Fruit fly (Drosophila melanogaster) whole organism, embryonic: ENCODE data around the gene SLC5A11.

Experiments used
- Bgb ChIP-seq: fragments of 200-800 bp; sonication (Bioruptor generic); IDR thresholded peaks from 2 replicates; pipeline ENCODE4 v1.3.6; 2022; ENCODE audit warnings: missing biosample characterization, missing genetic modification characterization; ENCODE audit not compliant: partially characterized antibody
- CG11695 ChIP-seq: fragments of 200-800 bp; sonication (Bioruptor generic); IDR thresholded peaks from 3 replicates; pipeline ENCODE4 v1.3.6; 2022; ENCODE audit warnings: missing biosample characterization, missing genetic modification characterization
- CG14965 ChIP-seq: fragments of 200-800 bp; sonication (Bioruptor generic); optimal IDR thresholded peaks from 2 replicates; lab custom pipeline; 2016; ENCODE audit warnings: missing biosample characterization, missing genetic modification characterization, borderline replicate concordance
- CG15479 ChIP-seq: fragments of 200-800 bp; sonication (Bioruptor generic); optimal IDR thresholded peaks from 3 replicates; lab custom pipeline; 2019; ENCODE audit warnings: missing biosample characterization, mild to moderate bottlenecking, missing genetic modification characterization, moderate library complexity
- CG1603 ChIP-seq: fragments of 200-800 bp; sonication (Bioruptor generic); optimal IDR thresholded peaks from 2 replicates; lab custom pipeline; 2019; ENCODE audit warnings: missing biosample characterization, mild to moderate bottlenecking, missing genetic modification characterization, moderate library complexity
- CG16863 ChIP-seq: fragments of 200-800 bp; sonication (Bioruptor generic); optimal IDR thresholded peaks from 3 replicates; lab custom pipeline; 2016; ENCODE audit warnings: missing biosample characterization, missing genetic modification characterization
- CG2116 ChIP-seq: fragments of 200-800 bp; sonication (Bioruptor generic); optimal IDR thresholded peaks from 3 replicates; lab custom pipeline; 2018; ENCODE audit warnings: missing biosample characterization, mild to moderate bottlenecking, missing genetic modification characterization
- CG32767 ChIP-seq: fragments of 200-800 bp; sonication (Bioruptor generic); IDR thresholded peaks from 2 replicates; pipeline ENCODE4 v1.3.6; 2022; ENCODE audit warnings: missing biosample characterization, missing genetic modification characterization
- CG3407 ChIP-seq: fragments of 200-800 bp; sonication (Bioruptor generic); optimal IDR thresholded peaks from 2 replicates; lab custom pipeline; 2018; ENCODE audit warnings: missing biosample characterization, mild to moderate bottlenecking, missing genetic modification characterization
- CG3726 ChIP-seq: fragments of 200-800 bp; sonication (Bioruptor generic); IDR thresholded peaks from 3 replicates; pipeline ENCODE4, ENCODE4 v1.3.6; 2022; ENCODE audit warnings: missing biosample characterization, missing genetic modification characterization
- CG4282 ChIP-seq: fragments of 200-800 bp; sonication (Bioruptor generic); optimal IDR thresholded peaks from 2 replicates; lab custom pipeline; 2016; ENCODE audit warnings: missing biosample characterization, missing genetic modification characterization
- CG4404 ChIP-seq: fragments of 200-800 bp; sonication (Bioruptor generic); IDR thresholded peaks from 2 replicates; pipeline ENCODE4 v1.3.6; 2022; ENCODE audit warnings: missing biosample characterization, missing genetic modification characterization
- CG4820 ChIP-seq: fragments of 200-800 bp; sonication (Bioruptor generic); optimal IDR thresholded peaks from 3 replicates; lab custom pipeline; 2016; ENCODE audit warnings: missing biosample characterization, missing genetic modification characterization
- CG6254 ChIP-seq: fragments of 200-800 bp; sonication (Bioruptor generic); optimal IDR thresholded peaks from 3 replicates; lab custom pipeline; 2017; ENCODE audit warnings: mild to moderate bottlenecking, missing biosample characterization, missing genetic modification reagents, missing genetic modification characterization
- CG6683 ChIP-seq: fragments of 200-800 bp; sonication (Bioruptor generic); optimal IDR thresholded peaks from 2 replicates; lab custom pipeline; 2017; ENCODE audit warnings: missing biosample characterization, mild to moderate bottlenecking, missing genetic modification characterization, missing genetic modification reagents
- CG7839 ChIP-seq: fragments of 200-800 bp; sonication (Bioruptor generic); optimal IDR thresholded peaks from 3 replicates; lab custom pipeline; 2018; ENCODE audit warnings: missing biosample characterization, mild to moderate bottlenecking, missing genetic modification characterization, moderate library complexity
- CG9215 ChIP-seq: fragments of 200-800 bp; sonication (Bioruptor generic); IDR thresholded peaks from 2 replicates; pipeline ENCODE4 v1.3.6; 2022; ENCODE audit warnings: missing biosample characterization, missing genetic modification characterization
- Ets97D ChIP-seq: fragments of 200-800 bp; sonication (Bioruptor generic); optimal IDR thresholded peaks from 3 replicates; lab custom pipeline; 2016; ENCODE audit warnings: missing biosample characterization, missing genetic modification characterization
- HLH54F ChIP-seq: fragments of 200-800 bp; sonication (Bioruptor generic); optimal IDR thresholded peaks from 3 replicates; lab custom pipeline; 2016; ENCODE audit warnings: missing biosample characterization, missing genetic modification characterization
- HLHmδ ChIP-seq: fragments of 200-800 bp; sonication (Bioruptor generic); optimal IDR thresholded peaks from 2 replicates; lab custom pipeline; 2018; ENCODE audit warnings: missing biosample characterization, mild to moderate bottlenecking, missing genetic modification characterization, moderate library complexity
- Hr78 ChIP-seq, 2 experiments: fragments of 200-800 bp in 1 of 2; fragments of >200 bp in 1 of 2; sonication (Bioruptor generic) in 1 of 2; optimal IDR thresholded peaks; 2 replicates each; lab custom pipeline; 2017 to 2019; ENCODE audit warnings: missing biosample characterization in 2 of 2, missing genetic modification characterization in 2 of 2, mild to moderate bottlenecking in 1 of 2, moderate library complexity in 1 of 2
- MESR4 ChIP-seq: fragments of 200-800 bp; sonication (Bioruptor generic); optimal IDR thresholded peaks from 2 replicates; lab custom pipeline; 2018; ENCODE audit warnings: missing biosample characterization, mild to moderate bottlenecking, missing genetic modification characterization, moderate library complexity
- NC2β ChIP-seq: fragments of 200-800 bp; sonication (Bioruptor generic); optimal IDR thresholded peaks from 2 replicates; lab custom pipeline; 2016; ENCODE audit warnings: missing biosample characterization, missing genetic modification characterization
- Six4 ChIP-seq: fragments of 200-800 bp; sonication (Bioruptor generic); optimal IDR thresholded peaks from 2 replicates; lab custom pipeline; 2016; ENCODE audit warnings: missing biosample characterization, missing genetic modification characterization
- Trl ChIP-seq, 3 experiments: fragments of >200 bp in 2 of 3; fragments of 200-800 bp in 1 of 3; sonication (Bioruptor generic) in 1 of 3; optimal IDR thresholded peaks; 2 replicates in 1 of 3; 3 replicates in 2 of 3; lab custom pipeline; 2016 to 2017; ENCODE audit warnings: missing biosample characterization in 1 of 3, missing genetic modification characterization in 1 of 3
- YL-1 ChIP-seq: fragments of 200-800 bp; sonication (Bioruptor generic); optimal IDR thresholded peaks from 3 replicates; lab custom pipeline; 2017; ENCODE audit warnings: missing biosample characterization, mild to moderate bottlenecking, missing genetic modification characterization
- ato ChIP-seq: fragments of 200-800 bp; sonication (Bioruptor generic); IDR thresholded peaks from 2 replicates; pipeline ENCODE4 v1.3.6; 2022; ENCODE audit warnings: missing biosample characterization, missing genetic modification characterization; ENCODE audit not compliant: partially characterized antibody
- bigmax ChIP-seq: fragments of 200-800 bp; sonication (Bioruptor generic); optimal IDR thresholded peaks from 2 replicates; lab custom pipeline; 2018; ENCODE audit warnings: missing biosample characterization, mild to moderate bottlenecking, missing genetic modification characterization
- bowl ChIP-seq: fragments of 200-800 bp; sonication (Bioruptor generic); IDR thresholded peaks from 2 replicates; pipeline ENCODE4 v1.3.6; 2022; ENCODE audit warnings: missing biosample characterization, missing genetic modification characterization
- br ChIP-seq: fragments of >200 bp; optimal IDR thresholded peaks from 2 replicates; lab custom pipeline; 2017
- cas ChIP-seq: fragments of 200-800 bp; sonication (Bioruptor generic); IDR thresholded peaks from 2 replicates; pipeline ENCODE4 v1.3.6; 2022; ENCODE audit warnings: missing biosample characterization, missing genetic modification characterization
- chm ChIP-seq: fragments of 200-800 bp; sonication (Bioruptor generic); IDR thresholded peaks from 2 replicates; pipeline ENCODE4 v1.3.6; 2022; ENCODE audit warnings: missing biosample characterization, missing genetic modification characterization
- crc ChIP-seq: fragments of 200-800 bp; sonication (Bioruptor generic); optimal IDR thresholded peaks from 2 replicates; lab custom pipeline; 2016; ENCODE audit warnings: missing biosample characterization, missing genetic modification characterization
- cwo ChIP-seq: fragments of 200-800 bp; sonication (Bioruptor generic); optimal IDR thresholded peaks from 3 replicates; lab custom pipeline; 2017; ENCODE audit warnings: missing biosample characterization, missing genetic modification characterization, mild to moderate bottlenecking, moderate library complexity, missing genetic modification reagents
- ewg ChIP-seq: fragments of 200-800 bp; sonication (Bioruptor generic); optimal IDR thresholded peaks from 3 replicates; lab custom pipeline; 2017; ENCODE audit warnings: mild to moderate bottlenecking, missing biosample characterization, missing genetic modification reagents, missing genetic modification characterization
- fd64A ChIP-seq: fragments of 200-800 bp; sonication (Bioruptor generic); optimal IDR thresholded peaks from 3 replicates; lab custom pipeline; 2018; ENCODE audit warnings: missing biosample characterization, mild to moderate bottlenecking, missing genetic modification characterization
- ftz-f1 ChIP-seq: fragments of 200-800 bp; sonication (Bioruptor generic); optimal IDR thresholded peaks from 2 replicates; lab custom pipeline; 2016; ENCODE audit warnings: missing biosample characterization, missing genetic modification characterization
- gro ChIP-seq: fragments of 200-800 bp; sonication (Bioruptor generic); optimal IDR thresholded peaks from 2 replicates; lab custom pipeline; 2016; ENCODE audit warnings: missing biosample characterization, missing genetic modification characterization
- lola ChIP-seq, 3 experiments: fragments of >200 bp in 2 of 3; fragments of 200-800 bp in 1 of 3; sonication (Bioruptor generic) in 1 of 3; optimal IDR thresholded peaks; 2 replicates each; lab custom pipeline; 2017 to 2019; ENCODE audit warnings: missing biosample characterization in 3 of 3, missing genetic modification characterization in 3 of 3, mild to moderate bottlenecking in 1 of 3, moderate library complexity in 1 of 3
- luna ChIP-seq: fragments of 200-800 bp; sonication (Bioruptor generic); optimal IDR thresholded peaks from 2 replicates; lab custom pipeline; 2016; ENCODE audit warnings: missing biosample characterization, missing genetic modification characterization
- odd ChIP-seq: fragments of 200-800 bp; sonication (Bioruptor generic); optimal IDR thresholded peaks from 2 replicates; lab custom pipeline; 2017; ENCODE audit warnings: missing biosample characterization, mild to moderate bottlenecking, missing genetic modification characterization
- pan ChIP-seq, 4 experiments: fragments of >200 bp in 3 of 4; fragments of 200-800 bp in 1 of 4; sonication (Bioruptor generic) in 1 of 4; optimal IDR thresholded peaks in 3 of 4; IDR thresholded peaks in 1 of 4; 2 replicates each; pipeline versions ENCODE4 v1.3.6 to Lab custom; 2017 to 2022; ENCODE audit warnings: missing biosample characterization in 2 of 4, missing genetic modification characterization in 2 of 4, mixed read lengths in 1 of 4
- pzg ChIP-seq: fragments of 200-800 bp; sonication (Bioruptor generic); optimal IDR thresholded peaks from 3 replicates; lab custom pipeline; 2018; ENCODE audit warnings: missing biosample characterization, mild to moderate bottlenecking, missing genetic modification characterization, moderate library complexity
- rib ChIP-seq: fragments of 200-800 bp; sonication (Bioruptor generic); IDR thresholded peaks from 2 replicates; pipeline ENCODE4 v1.3.6; 2022; ENCODE audit warnings: missing biosample characterization, missing genetic modification characterization
- sna ChIP-seq: fragments of 200-800 bp; sonication (Bioruptor generic); IDR thresholded peaks from 2 replicates; pipeline ENCODE4 v1.3.6; 2022; ENCODE audit warnings: missing biosample characterization, missing genetic modification characterization; ENCODE audit not compliant: partially characterized antibody
- tna ChIP-seq: fragments of 200-800 bp; sonication (Bioruptor generic); IDR thresholded peaks from 2 replicates; pipeline ENCODE4 v1.3.6; 2022; ENCODE audit warnings: missing biosample characterization, missing genetic modification characterization; ENCODE audit not compliant: partially characterized antibody
- wek ChIP-seq: fragments of 200-800 bp; sonication (Bioruptor generic); optimal IDR thresholded peaks from 3 replicates; lab custom pipeline; 2018; ENCODE audit warnings: missing biosample characterization, mild to moderate bottlenecking, missing genetic modification characterization, moderate library complexity
- zen ChIP-seq: fragments of 200-800 bp; sonication (Bioruptor generic); optimal IDR thresholded peaks from 3 replicates; lab custom pipeline; 2018; ENCODE audit warnings: missing biosample characterization, mild to moderate bottlenecking, missing genetic modification characterization, moderate library complexity
- zf30C ChIP-seq: fragments of 200-800 bp; sonication (Bioruptor generic); optimal IDR thresholded peaks from 3 replicates; lab custom pipeline; 2018; ENCODE audit warnings: missing biosample characterization, mild to moderate bottlenecking, missing genetic modification characterization

SLC5A11 gene

dm6 chr2L:8211070-8211469 lies 6.1 kb upstream of the SLC5A11 start, which contains the start of gene Ssb-c31a (continued):
- TF ChIP-seq gro (GFP tag; lab: Kevin White, UChicago) (peak; percentile 64), HLHmδ (GFP tag; lab: Kevin White, UChicago) (no peak), lola (GFP tag; optimal IDR thresholded peaks at IDR 0.05; lab: Kevin White, UChicago) (peak in 1 of 3 experiments; percentile 47), Hr78 (GFP tag; optimal IDR thresholded peaks at IDR 0.05; lab: Kevin White, UChicago) (no peak), luna (no peak), ewg (GFP tag; lab: Kevin White, UChicago) (peak; percentile 24), tna (GFP tag; lab: Robert Waterston, UW) (no peak), CG16863 (GFP tag; lab: Kevin White, UChicago) (peak; percentile 19), crc (GFP tag; lab: Kevin White, UChicago) (no peak), CG4404 (GFP tag; lab: Robert Waterston, UW) (no peak), pzg (GFP tag; lab: Kevin White, UChicago) (peak; percentile 58), CG14965 (GFP tag; lab: Kevin White, UChicago) (no peak), odd (GFP tag; lab: Kevin White, UChicago) (peak; percentile 14), rib (GFP tag; lab: Robert Waterston, UW) (0 out of 2 replicates have a peak, but pooled peaks have one; percentile 17), CG1603 (peak; percentile 56), HLH54F (GFP tag; lab: Kevin White, UChicago) (peak; percentile 53), Trl (optimal IDR thresholded peaks at IDR 0.05; lab: Kevin White, UChicago) (no peak), Trl (GFP tag; optimal IDR thresholded peaks at IDR 0.05; lab: Kevin White, UChicago) (peak; percentile 63), CG6254 (GFP tag; lab: Kevin White, UChicago) (no peak), MESR4 (GFP tag; lab: Kevin White, UChicago) (peak; percentile 2), CG7839 (peak; percentile 49), CG11695 (GFP tag; lab: Robert Waterston, UW) (no peak), CG15479 (GFP tag; lab: Kevin White, UChicago) (peak; percentile 70), zf30C (GFP tag; lab: Kevin White, UChicago) (no peak), CG6683 (no peak), Bgb (peak; percentile 66), br (lab: Kevin White, UChicago) (no peak), CG4282 (no peak), CG4820 (GFP tag; lab: Kevin White, UChicago) (peak; percentile 15), chm (GFP tag; lab: Robert Waterston, UW) (no peak), ato (GFP tag; lab: Robert Waterston, UW) (no peak), CG32767 (GFP tag; lab: Robert Waterston, UW) (no peak), NC2β (GFP tag; lab: Kevin White, UChicago) (peak; percentile 27), bowl (GFP tag; lab: Robert Waterston, UW) (no peak), cas (GFP tag; lab: Robert Waterston, UW) (no peak), Ets97D (GFP tag; lab: Kevin White, UChicago) (peak; percentile 66), bigmax (GFP tag; lab: Kevin White, UChicago) (no peak), CG3726 (GFP tag; lab: Robert Waterston, UW) (no peak), CG3407 (GFP tag; lab: Kevin White, UChicago) (peak; percentile 18), Six4 (GFP tag; lab: Kevin White, UChicago) (peak; percentile 14), CG9215 (GFP tag; lab: Robert Waterston, UW) (peak; percentile 57), pan (optimal IDR thresholded peaks at IDR 0.05; lab: Kevin White, UChicago) (no peak), pan (GFP tag; optimal IDR thresholded peaks at IDR 0.05 in 1 of 2, IDR thresholded peaks at IDR 0.05 in 1 of 2) (no peak), zen (tag; lab: Kevin White, UChicago) (peak; percentile 44), wek (GFP tag; lab: Kevin White, UChicago) (no peak), CG2116 (GFP tag; lab: Kevin White, UChicago) (peak; percentile 79), fd64A (GFP tag; lab: Kevin White, UChicago) (no peak), YL-1 (GFP tag; lab: Kevin White, UChicago) (peak; percentile 52), ftz-f1 (GFP tag; lab: Kevin White, UChicago) (no peak), cwo (GFP tag; lab: Kevin White, UChicago) (peak; percentile 20), sna (peak; percentile 63; the same call in 1 of the 2 replicates)
